Worm (Caenorhabditis elegans) whole organism, midembryonic: ENCODE results near the gene fbxa-48.

Experiments used
- T22C8.4 ChIP-seq: fragments of 200-800 bp; sonication (Bioruptor generic); IDR thresholded peaks from 2 replicates; pipeline ENCODE4 v1.3.6; 2022; ENCODE audit warnings: missing genetic modification characterization, missing compliant biosample characterization
- cog-1 ChIP-seq: sonication (generic microtip); optimal IDR thresholded peaks from 2 replicates; lab custom pipeline; 2016; ENCODE audit warnings: missing genetic modification characterization, missing compliant biosample characterization
- flt-1 ChIP-seq: fragments of 200-800 bp; sonication (Bioruptor generic); IDR thresholded peaks from 2 replicates; pipeline ENCODE4 v1.3.6; 2022; ENCODE audit warnings: missing genetic modification characterization, missing compliant biosample characterization
- klf-2 ChIP-seq: fragments of 200-800 bp; sonication (Bioruptor generic); conservative IDR thresholded peaks from 2 replicates; pipeline ENCODE4 v1.3.6; 2022; ENCODE audit warnings: missing genetic modification reagents, missing genetic modification characterization, missing compliant biosample characterization
- med-1 ChIP-seq: sonication (generic microtip); optimal IDR thresholded peaks from 2 replicates; lab custom pipeline; 2017; ENCODE audit warnings: missing genetic modification characterization, mild to moderate bottlenecking, missing compliant biosample characterization, antibody characterized with exemption, missing genetic modification reagents; ENCODE audit not compliant: insufficient read depth
- ref-1 ChIP-seq: fragments of 200-800 bp; sonication (Bioruptor generic); conservative IDR thresholded peaks from 2 replicates; pipeline ENCODE4 v1.3.6; 2022; ENCODE audit warnings: missing genetic modification reagents, missing genetic modification characterization, missing compliant biosample characterization
- tab-1 ChIP-seq: fragments of 200-800 bp; sonication (Bioruptor generic); IDR thresholded peaks from 2 replicates; pipeline ENCODE4 v1.3.6; 2022; ENCODE audit warnings: missing genetic modification characterization, missing compliant biosample characterization
- ztf-23 ChIP-seq: fragments of 200-800 bp; sonication (Bioruptor generic); IDR thresholded peaks from 2 replicates; pipeline ENCODE4 v1.3.6; 2022; ENCODE audit warnings: missing genetic modification reagents, missing genetic modification characterization, missing compliant biosample characterization
- ztf-29 ChIP-seq: fragments of 200-800 bp; sonication (Bioruptor generic); IDR thresholded peaks from 2 replicates; pipeline ENCODE4 v1.3.6; 2022; ENCODE audit warnings: missing genetic modification reagents, missing genetic modification characterization, missing compliant biosample characterization

fbxa-48 gene

ce11 chrIII:2234192-2234934, 37.6 kb downstream of the fbxa-48 start, which contains the start of gene C39B5.2:
Gene C39B5.2 (plus strand): TSS chrIII:2234884.
- no peak for TF ChIP-seq ref-1
- no peak for TF ChIP-seq T22C8.4 (GFP tag; lab: Robert Waterston, UW)
- no peak for TF ChIP-seq cog-1
- TF ChIP-seq ztf-23: no peak
- TF ChIP-seq flt-1 (GFP tag; lab: Robert Waterston, UW): peak; percentile 52; the same call in 1 of the 2 replicates
- TF ChIP-seq ztf-29: no peak

ce11 chrIII:2233399-2233798, 38.6 kb downstream of the fbxa-48 start:
- TF ChIP-seq klf-2: no peak
- no peak for TF ChIP-seq T22C8.4 (GFP tag; lab: Robert Waterston, UW)
- no peak for TF ChIP-seq tab-1 (GFP tag; lab: Robert Waterston, UW)
- TF ChIP-seq cog-1: no peak
- no peak for TF ChIP-seq ref-1
- TF ChIP-seq ztf-23: no peak

ce11 chrIII:2232360-2232759, 39.6 kb downstream of the fbxa-48 start, which contains the start of gene fbxa-47:
Gene fbxa-47 (minus strand): TSS chrIII:2232460.
- TF ChIP-seq tab-1 (GFP tag; lab: Robert Waterston, UW): no peak
- no peak for TF ChIP-seq cog-1
- TF ChIP-seq ztf-23: no peak
- no peak for TF ChIP-seq flt-1 (GFP tag; lab: Robert Waterston, UW)
- TF ChIP-seq T22C8.4 (GFP tag; lab: Robert Waterston, UW): no peak
- no peak for TF ChIP-seq ref-1
- TF ChIP-seq ztf-29: no peak

- TF ChIP-seq med-1 (GFP tag; lab: Kevin White, UChicago) (no peak), T22C8.4 (GFP tag; lab: Robert Waterston, UW) (no peak), klf-2 (no peak), cog-1 (no peak), ref-1 (no peak), ztf-29 (no peak), flt-1 (GFP tag; lab: Robert Waterston, UW) (no peak)
Measured at ce11 chrIII:2227407-2227806, 44.6 kb downstream of the fbxa-48 start, which contains the start of gene fbxa-62. Gene fbxa-62 (plus strand): TSS chrIII:2227707.

- no peak for TF ChIP-seq ref-1
- TF ChIP-seq flt-1 (GFP tag; lab: Robert Waterston, UW): no peak
- no peak for TF ChIP-seq med-1 (GFP tag; lab: Kevin White, UChicago)
- no peak for TF ChIP-seq T22C8.4 (GFP tag; lab: Robert Waterston, UW)
- no peak for TF ChIP-seq tab-1 (GFP tag; lab: Robert Waterston, UW)
- no peak for TF ChIP-seq ztf-23
- no peak for TF ChIP-seq cog-1
- TF ChIP-seq klf-2: no peak
- TF ChIP-seq ztf-29: no peak
Measured at ce11 chrIII:2224478-2224877, 47.5 kb downstream of the fbxa-48 start, which contains the start of gene fbxa-38. Gene fbxa-38 (plus strand): TSS chrIII:2224672.

- TF ChIP-seq T22C8.4 (GFP tag; lab: Robert Waterston, UW) (no peak), ref-1 (no peak), ztf-23 (no peak), cog-1 (no peak), flt-1 (GFP tag; lab: Robert Waterston, UW) (no peak), klf-2 (no peak), ztf-29 (no peak), med-1 (GFP tag; lab: Kevin White, UChicago) (no peak), tab-1 (GFP tag; lab: Robert Waterston, UW) (no peak)
Measured at ce11 chrIII:2223932-2224331, 48.0 kb downstream of the fbxa-48 start, which contains the start of gene srd-65. Gene srd-65 (minus strand): TSS chrIII:2224032.

- TF ChIP-seq cog-1 (no peak), ztf-23 (no peak), tab-1 (GFP tag; lab: Robert Waterston, UW) (no peak), klf-2 (no peak), ref-1 (no peak), med-1 (GFP tag; lab: Kevin White, UChicago) (no peak), T22C8.4 (GFP tag; lab: Robert Waterston, UW) (no peak), flt-1 (GFP tag; lab: Robert Waterston, UW) (no peak), ztf-29 (no peak)
Measured at ce11 chrIII:2219408-2219807, 52.6 kb downstream of the fbxa-48 start, which contains the start of gene fbxa-12. Gene fbxa-12 (plus strand): TSS chrIII:2219708.
